Fruit fly (Drosophila melanogaster) whole organism, prepupa: ENCODE results near the gene Gycalpha99B.

Source experiments
- CG10631 ChIP-seq: fragments of 200-800 bp; sonication (Bioruptor generic); optimal IDR thresholded peaks from 2 replicates; lab custom pipeline; 2016; ENCODE audit warnings: missing biosample characterization, missing genetic modification characterization
- CG10669 ChIP-seq: fragments of 200-800 bp; sonication (Bioruptor generic); optimal IDR thresholded peaks from 3 replicates; lab custom pipeline; 2018; ENCODE audit warnings: missing biosample characterization, mild to moderate bottlenecking, missing genetic modification characterization, moderate library complexity
- CG11902 ChIP-seq: fragments of 200-800 bp; sonication (Bioruptor generic); optimal IDR thresholded peaks from 3 replicates; lab custom pipeline; 2016; ENCODE audit warnings: missing biosample characterization, missing genetic modification characterization
- CG15336 ChIP-seq: fragments of 200-800 bp; sonication (Bioruptor generic); IDR thresholded peaks from 2 replicates; pipeline ENCODE4 v1.3.6; 2022; ENCODE audit warnings: missing biosample characterization, missing genetic modification characterization
- CG1621 ChIP-seq: fragments of 200-800 bp; sonication (Bioruptor generic); optimal IDR thresholded peaks from 3 replicates; lab custom pipeline; 2018; ENCODE audit warnings: missing biosample characterization, mild to moderate bottlenecking, missing genetic modification characterization
- CG31627 ChIP-seq: fragments of 200-800 bp; sonication (Bioruptor generic); optimal IDR thresholded peaks from 3 replicates; lab custom pipeline; 2016; ENCODE audit warnings: missing biosample characterization, missing genetic modification characterization
- CG4318 ChIP-seq: fragments of 200-800 bp; sonication (Bioruptor generic); optimal IDR thresholded peaks from 3 replicates; lab custom pipeline; 2017; ENCODE audit warnings: missing biosample characterization, mild to moderate bottlenecking, missing genetic modification characterization
- CG6163 ChIP-seq: fragments of 200-800 bp; sonication (Bioruptor generic); IDR thresholded peaks from 3 replicates; pipeline ENCODE4 v1.3.6; 2022; ENCODE audit warnings: missing biosample characterization, missing genetic modification characterization
- CG6808 ChIP-seq: fragments of 200-800 bp; sonication (Bioruptor generic); optimal IDR thresholded peaks from 3 replicates; lab custom pipeline; 2017; ENCODE audit warnings: missing biosample characterization, missing genetic modification characterization, mild to moderate bottlenecking, moderate library complexity, missing genetic modification reagents
- CG7368 ChIP-seq: fragments of 200-800 bp; sonication (Bioruptor generic); optimal IDR thresholded peaks from 3 replicates; lab custom pipeline; 2016; ENCODE audit warnings: missing biosample characterization, missing genetic modification characterization
- CG8319 ChIP-seq: fragments of 200-800 bp; sonication (Bioruptor generic); optimal IDR thresholded peaks from 3 replicates; lab custom pipeline; 2016; ENCODE audit warnings: missing biosample characterization, missing genetic modification characterization
- CG8632 ChIP-seq: fragments of 200-800 bp; sonication (Bioruptor generic); optimal IDR thresholded peaks from 3 replicates; lab custom pipeline; 2016; ENCODE audit warnings: missing biosample characterization, missing genetic modification characterization
- CG9139 ChIP-seq: fragments of 200-800 bp; sonication (Bioruptor generic); optimal IDR thresholded peaks from 3 replicates; lab custom pipeline; 2017; ENCODE audit warnings: missing biosample characterization, mild to moderate bottlenecking, missing genetic modification characterization
- Eip75B ChIP-seq: fragments of 200-800 bp; sonication (Bioruptor generic); optimal IDR thresholded peaks from 3 replicates; lab custom pipeline; 2016; ENCODE audit warnings: missing biosample characterization, missing genetic modification characterization
- Eip78C ChIP-seq: fragments of 200-800 bp; sonication (Bioruptor generic); peaks from one replicate; lab custom pipeline; 2016; ENCODE audit warnings: missing biosample characterization, missing genetic modification characterization
- Gug ChIP-seq: fragments of 200-800 bp; sonication (Bioruptor generic); IDR thresholded peaks from 2 replicates; pipeline ENCODE4 v1.3.6; 2022; ENCODE audit warnings: missing biosample characterization, missing genetic modification characterization
- Hr39 ChIP-seq: fragments of 200-800 bp; sonication (Bioruptor generic); optimal IDR thresholded peaks from 2 replicates; lab custom pipeline; 2016; ENCODE audit warnings: missing biosample characterization, missing genetic modification characterization
- Smox ChIP-seq: fragments of 200-800 bp; sonication (Bioruptor generic); optimal IDR thresholded peaks from 3 replicates; lab custom pipeline; 2016; ENCODE audit warnings: missing biosample characterization, missing genetic modification characterization
- Sox14 ChIP-seq: fragments of 200-800 bp; sonication (Bioruptor generic); optimal IDR thresholded peaks from 3 replicates; lab custom pipeline; 2016; ENCODE audit warnings: missing biosample characterization, missing genetic modification characterization
- Sox15 ChIP-seq: fragments of 200-800 bp; sonication (Bioruptor generic); optimal IDR thresholded peaks from 3 replicates; lab custom pipeline; 2016; ENCODE audit warnings: missing biosample characterization, missing genetic modification characterization
- achi ChIP-seq: fragments of 200-800 bp; sonication (Bioruptor generic); optimal IDR thresholded peaks from 3 replicates; lab custom pipeline; 2016; ENCODE audit warnings: missing biosample characterization, missing genetic modification characterization
- acj6 ChIP-seq: fragments of 200-800 bp; sonication (Bioruptor generic); optimal IDR thresholded peaks from 3 replicates; lab custom pipeline; 2016; ENCODE audit warnings: missing biosample characterization, missing genetic modification characterization
- dac ChIP-seq: fragments of 200-800 bp; sonication (Bioruptor generic); optimal IDR thresholded peaks from 2 replicates; lab custom pipeline; 2017; ENCODE audit warnings: missing biosample characterization, mild to moderate bottlenecking, missing genetic modification characterization
- esn ChIP-seq: fragments of 200-800 bp; sonication (Bioruptor generic); optimal IDR thresholded peaks from 2 replicates; lab custom pipeline; 2016; ENCODE audit warnings: missing biosample characterization, mild to moderate bottlenecking, missing genetic modification characterization, moderate library complexity
- fd59A ChIP-seq: fragments of 200-800 bp; sonication (Bioruptor generic); optimal IDR thresholded peaks from 2 replicates; lab custom pipeline; 2017; ENCODE audit warnings: missing biosample characterization, mild to moderate bottlenecking, missing genetic modification characterization, missing genetic modification reagents
- fd85E ChIP-seq: fragments of 200-800 bp; sonication (Bioruptor generic); optimal IDR thresholded peaks from 3 replicates; lab custom pipeline; 2016; ENCODE audit warnings: missing biosample characterization, missing genetic modification characterization
- fkh ChIP-seq: fragments of 200-800 bp; sonication (Bioruptor generic); optimal IDR thresholded peaks from 3 replicates; lab custom pipeline; 2017; ENCODE audit warnings: missing biosample characterization, mild to moderate bottlenecking, missing genetic modification characterization, moderate library complexity
- net ChIP-seq: fragments of 200-800 bp; sonication (Bioruptor generic); optimal IDR thresholded peaks from 3 replicates; lab custom pipeline; 2016; ENCODE audit warnings: missing biosample characterization, missing genetic modification characterization
- ss ChIP-seq, 2 experiments: fragments of 200-800 bp; sonication (Bioruptor generic); optimal IDR thresholded peaks; 2 replicates in 1 of 2; 3 replicates in 1 of 2; lab custom pipeline; 2017 to 2018; ENCODE audit warnings: mild to moderate bottlenecking in 2 of 2, missing biosample characterization in 2 of 2, missing genetic modification characterization in 2 of 2, moderate library complexity in 1 of 2
- svp ChIP-seq: fragments of 200-800 bp; sonication (Bioruptor generic); peaks from one replicate; lab custom pipeline; 2016; ENCODE audit warnings: missing biosample characterization, missing genetic modification characterization
- topi ChIP-seq: fragments of 200-800 bp; sonication (Bioruptor generic); optimal IDR thresholded peaks from 3 replicates; lab custom pipeline; 2016; ENCODE audit warnings: missing biosample characterization, missing genetic modification characterization
- vri ChIP-seq: fragments of 200-800 bp; sonication (Bioruptor generic); optimal IDR thresholded peaks from 3 replicates; lab custom pipeline; 2016; ENCODE audit warnings: missing biosample characterization, mild to moderate bottlenecking, missing genetic modification characterization

Gycalpha99B gene

dm6 chr3R:29682152-29682600 is at the start of gene Gycalpha99B, which contains the start of gene CG7582 (continued):
- TF ChIP-seq fkh (GFP tag; lab: Kevin White, UChicago) (no peak), fd59A (GFP tag; lab: Kevin White, UChicago) (no peak), ss (GFP tag; optimal IDR thresholded peaks at IDR 0.05; lab: Kevin White, UChicago) (no peak), CG7368 (no peak), Sox15 (GFP tag; lab: Kevin White, UChicago) (no peak), acj6 (GFP tag; lab: Kevin White, UChicago) (no peak), esn (GFP tag; lab: Kevin White, UChicago) (no peak)

DNA sequence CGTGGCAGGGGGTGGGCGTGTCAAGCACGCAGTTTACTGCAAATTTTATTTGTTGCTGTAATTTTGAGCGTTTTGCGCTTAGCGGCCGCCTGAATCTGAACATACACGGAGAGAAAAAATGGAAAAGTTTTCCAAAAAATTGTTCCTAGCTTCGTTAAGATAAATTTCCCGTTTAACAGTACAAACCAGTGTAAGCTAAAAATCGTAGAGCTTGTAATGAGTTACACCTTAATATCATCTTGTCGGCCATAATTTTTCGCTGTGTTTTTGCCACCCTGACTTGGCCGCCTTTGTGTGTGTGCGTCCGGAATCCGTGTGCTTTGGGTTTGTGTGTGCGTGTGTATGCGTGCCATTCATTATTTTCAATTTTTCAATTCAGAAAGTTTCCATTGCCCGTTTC is 30.8 kb upstream of the Gycalpha99B start:
- TF ChIP-seq CG31627 (peak; percentile 12), Hr39 (GFP tag; lab: Kevin White, UChicago) (no peak)

- TF ChIP-seq Eip75B (GFP tag; lab: Kevin White, UChicago) (no peak), Smox (GFP tag; lab: Kevin White, UChicago) (no peak), CG1621 (tag; lab: Kevin White, UChicago) (no peak)
These were observed 22.4 kb upstream of the Gycalpha99B start, which contains the start of gene Dop1R2 for dm6 chr3R:29659950-29660349. Gene Dop1R2 (minus strand): TSS chr3R:29659984.

DNA sequence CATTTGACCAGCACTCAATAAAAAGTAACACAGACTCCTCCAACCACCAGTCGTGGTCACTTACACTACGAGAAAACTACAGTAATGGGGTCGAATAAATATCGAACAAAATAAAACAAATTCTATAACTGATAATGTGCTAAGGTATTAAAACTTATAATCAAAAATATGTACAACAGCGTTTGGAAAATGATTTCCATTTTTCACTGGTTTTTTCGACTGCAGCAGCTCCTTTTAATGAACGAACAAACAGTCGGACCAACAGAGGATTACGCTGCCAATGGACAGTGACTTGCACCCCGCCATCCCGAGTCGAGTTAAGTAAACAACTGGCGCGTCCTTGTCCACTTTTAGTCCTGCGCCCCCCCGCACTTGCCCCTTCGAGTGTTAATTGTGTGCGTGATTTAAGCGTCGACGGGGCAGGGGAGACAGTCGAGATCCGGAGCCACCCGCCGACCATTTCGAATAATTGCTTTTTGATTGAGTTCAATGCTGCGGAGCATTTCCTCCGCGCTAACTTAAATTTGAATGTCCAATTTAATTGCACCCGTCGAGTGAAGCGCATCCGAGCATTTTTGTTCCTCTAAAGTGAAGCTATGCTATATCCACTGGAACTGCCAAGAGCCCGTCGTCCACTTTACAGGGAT is 18.0 kb upstream of the Gycalpha99B start, which contains the start of gene ppk21:
TSS of gene ppk21 (plus strand) at position 597 of the 647 bp plus-strand sequence.
- no peak for TF ChIP-seq CG10669 (GFP tag; lab: Kevin White, UChicago)
- TF ChIP-seq vri = no peak
- no peak for TF ChIP-seq Gug (GFP tag; lab: Robert Waterston, UW)
- TF ChIP-seq svp (GFP tag; lab: Kevin White, UChicago) = peak; percentile 29

DNA sequence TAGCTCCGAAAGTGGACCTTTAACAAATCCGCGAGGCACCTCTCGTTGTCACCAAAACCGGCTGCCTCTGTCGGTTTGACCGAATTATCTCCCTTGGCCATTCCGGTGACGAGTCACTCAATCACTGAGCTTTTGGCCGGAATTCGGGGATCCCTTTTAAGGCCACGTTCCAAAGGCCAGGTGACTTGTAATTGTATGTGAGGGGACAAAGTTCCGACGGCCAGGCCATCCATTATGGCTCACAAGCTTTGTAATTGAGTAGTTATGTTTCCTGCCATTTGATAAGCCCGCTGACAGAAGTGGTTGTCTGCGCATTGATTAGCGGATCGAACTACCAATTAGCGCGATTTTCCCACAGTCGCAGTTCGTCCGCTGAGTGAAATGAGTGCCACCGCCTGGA is 13.5 kb upstream of the Gycalpha99B start, which contains the start of the genes ppk20 and ppk30:
TSS of gene ppk20 (minus strand) at position 101 of the 400 bp plus-strand sequence.
TSS of gene ppk30 (plus strand) at position 373 of the 400 bp plus-strand sequence.
- TF ChIP-seq CG6163 (GFP tag; lab: Robert Waterston, UW) (no peak), dac (no peak), net (GFP tag; lab: Kevin White, UChicago) (no peak), Sox14 (GFP tag; lab: Kevin White, UChicago) (no peak), CG8319 (GFP tag; lab: Kevin White, UChicago) (no peak), fd85E (GFP tag; lab: Kevin White, UChicago) (no peak), achi (GFP tag; lab: Kevin White, UChicago) (no peak), fd59A (GFP tag; lab: Kevin White, UChicago) (no peak), CG6808 (GFP tag; lab: Kevin White, UChicago) (no peak), CG15336 (no peak), CG10631 (GFP tag; lab: Kevin White, UChicago) (no peak), CG8632 (GFP tag; lab: Kevin White, UChicago) (no peak), CG4318 (no peak), esn (GFP tag; lab: Kevin White, UChicago) (no peak)

DNA sequence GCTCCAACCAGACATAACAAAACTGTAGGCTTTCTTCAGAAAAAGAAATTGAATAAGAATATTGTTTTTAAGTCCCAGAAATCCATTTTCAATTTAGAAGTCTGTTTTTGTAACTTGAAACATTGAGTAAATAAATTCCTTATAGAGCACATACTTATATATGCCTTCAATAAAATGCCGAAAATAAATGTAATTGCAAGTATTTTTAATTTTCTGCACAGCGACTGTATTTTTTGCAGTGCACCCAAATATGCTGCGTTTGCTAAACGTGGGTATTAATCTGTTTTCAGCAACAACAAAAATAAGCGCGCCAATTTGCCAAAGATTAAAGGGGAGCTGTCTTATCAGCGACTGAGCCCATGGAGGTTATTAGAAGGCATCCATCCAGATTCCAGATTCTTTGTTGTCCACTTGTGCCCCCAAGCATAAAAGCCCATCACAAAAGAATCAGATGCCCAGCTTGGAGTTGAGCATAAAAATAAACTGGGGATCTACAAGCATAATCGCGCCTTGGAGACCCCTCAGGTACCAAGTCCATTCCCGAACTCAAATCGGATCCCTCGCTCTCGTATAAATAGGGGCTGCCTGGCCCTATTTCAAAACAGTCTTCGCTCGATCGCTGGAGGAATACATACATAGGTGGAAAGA is 11.1 kb upstream of the Gycalpha99B start, which contains the start of gene Obp99a:
TSS of gene Obp99a (plus strand) at position 598 of the 648 bp plus-strand sequence.
- TF ChIP-seq CG11902 (GFP tag; lab: Kevin White, UChicago) = no peak
- TF ChIP-seq Eip75B (GFP tag; lab: Kevin White, UChicago) = no peak
- TF ChIP-seq CG9139 = no peak
- TF ChIP-seq Eip78C (GFP tag; lab: Kevin White, UChicago) = peak; percentile 42
- TF ChIP-seq CG10669 (GFP tag; lab: Kevin White, UChicago) = no peak
- TF ChIP-seq topi = no peak
- no peak for TF ChIP-seq Gug (GFP tag; lab: Robert Waterston, UW)
- peak; percentile 74 for TF ChIP-seq svp (GFP tag; lab: Kevin White, UChicago)
